Fruit fly (Drosophila melanogaster): ENCODE data around the gene mRpL1.

dm6 chr3R:8254347-8254746, 46.9 kb upstream of the mRpL1 start:
- no peak for TF ChIP-seq Ets98B (GFP tag; IDR thresholded peaks at IDR 0.05)
- no peak for TF ChIP-seq fd96Ca (GFP tag; IDR thresholded peaks at IDR 0.05)
- TF ChIP-seq D1 (tag; optimal IDR thresholded peaks at IDR 0.05), result no peak
- no peak for TF ChIP-seq CG10348 (GFP tag; IDR thresholded peaks at IDR 0.05)
- no peak for TF ChIP-seq CG9948 (tag; optimal IDR thresholded peaks at IDR 0.05)
- no peak for TF ChIP-seq CG17806 (tag; optimal IDR thresholded peaks at IDR 0.05)
- TF ChIP-seq CG4496 (GFP tag; IDR thresholded peaks at IDR 0.05), result no peak
- no peak for TF ChIP-seq gl (tag; optimal IDR thresholded peaks at IDR 0.05)
- no peak for TF ChIP-seq CG8301 (tag; optimal IDR thresholded peaks at IDR 0.05)
- no peak for TF ChIP-seq CG12605 (GFP tag; IDR thresholded peaks at IDR 0.05)
- TF ChIP-seq Snoo (tag; optimal IDR thresholded peaks at IDR 0.05), result no peak
- no peak for TF ChIP-seq CG34367 (tag; optimal IDR thresholded peaks at IDR 0.05)

All from whole organism, pupa.